Fruit fly (Drosophila melanogaster) whole organism, embryonic: ENCODE measurements around the gene DIP1.

Experiments
- Asciz ChIP-seq: fragments of 200-800 bp; sonication (Bioruptor generic); optimal IDR thresholded peaks from 2 replicates; lab custom pipeline; 2017; ENCODE audit warnings: missing biosample characterization, mild to moderate bottlenecking, missing genetic modification characterization, missing genetic modification reagents
- C15 ChIP-seq: fragments of 200-800 bp; sonication (Bioruptor generic); IDR thresholded peaks from 3 replicates; pipeline ENCODE4 v1.3.6; 2022; ENCODE audit warnings: missing biosample characterization, missing genetic modification characterization
- CG10267 ChIP-seq: fragments of 200-800 bp; sonication (Bioruptor generic); optimal IDR thresholded peaks from 2 replicates; lab custom pipeline; 2018; ENCODE audit warnings: missing biosample characterization, mild to moderate bottlenecking, missing genetic modification characterization, moderate library complexity
- CG10431 ChIP-seq: fragments of 200-800 bp; sonication (Bioruptor generic); optimal IDR thresholded peaks from 3 replicates; lab custom pipeline; 2018; ENCODE audit warnings: missing biosample characterization, mild to moderate bottlenecking, missing genetic modification characterization
- CG10462 ChIP-seq: fragments of 200-800 bp; sonication (Bioruptor generic); optimal IDR thresholded peaks from 2 replicates; lab custom pipeline; 2016; ENCODE audit warnings: missing biosample characterization, missing genetic modification characterization
- CG11696 ChIP-seq: fragments of 200-800 bp; sonication (Bioruptor generic); IDR thresholded peaks from 2 replicates; pipeline ENCODE4 v1.3.6; 2022; ENCODE audit warnings: missing biosample characterization, missing genetic modification characterization
- CG12942 ChIP-seq: fragments of 200-800 bp; sonication (Bioruptor generic); optimal IDR thresholded peaks from 3 replicates; lab custom pipeline; 2016; ENCODE audit warnings: missing biosample characterization, missing genetic modification characterization
- CG13287 ChIP-seq: fragments of 200-800 bp; sonication (Bioruptor generic); IDR thresholded peaks from 2 replicates; pipeline ENCODE4 v1.3.6; 2022; ENCODE audit warnings: missing biosample characterization, missing genetic modification characterization; ENCODE audit not compliant: partially characterized antibody
- CG14441 ChIP-seq: fragments of 200-800 bp; sonication (Bioruptor generic); IDR thresholded peaks from 2 replicates; pipeline ENCODE4 v1.3.6; 2022; ENCODE audit warnings: missing biosample characterization, missing genetic modification characterization
- CG1603 ChIP-seq: fragments of 200-800 bp; sonication (Bioruptor generic); optimal IDR thresholded peaks from 2 replicates; lab custom pipeline; 2019; ENCODE audit warnings: missing biosample characterization, mild to moderate bottlenecking, missing genetic modification characterization, moderate library complexity
- CG17361 ChIP-seq: fragments of 200-800 bp; sonication (Bioruptor generic); IDR thresholded peaks from 3 replicates; pipeline ENCODE4 v1.3.6; 2022; ENCODE audit warnings: missing biosample characterization, missing genetic modification characterization
- CG31441 ChIP-seq: fragments of 200-800 bp; sonication (Bioruptor generic); IDR thresholded peaks from 2 replicates; pipeline ENCODE4 v1.3.6; 2022; ENCODE audit warnings: missing biosample characterization, missing genetic modification characterization
- CG32532 ChIP-seq: fragments of 200-800 bp; sonication (Bioruptor generic); IDR thresholded peaks from 2 replicates; pipeline ENCODE4 v1.3.6; 2022; ENCODE audit warnings: missing biosample characterization, missing genetic modification characterization
- CG34224 ChIP-seq: fragments of 200-800 bp; sonication (Bioruptor generic); IDR thresholded peaks from 3 replicates; pipeline ENCODE4 v1.3.6; 2022; ENCODE audit warnings: missing biosample characterization, missing genetic modification characterization; ENCODE audit not compliant: partially characterized antibody
- CG4282 ChIP-seq: fragments of 200-800 bp; sonication (Bioruptor generic); optimal IDR thresholded peaks from 2 replicates; lab custom pipeline; 2016; ENCODE audit warnings: missing biosample characterization, missing genetic modification characterization
- CG6854 ChIP-seq: fragments of 200-800 bp; sonication (Bioruptor generic); optimal IDR thresholded peaks from 3 replicates; lab custom pipeline; 2017; ENCODE audit warnings: missing biosample characterization, mild to moderate bottlenecking, missing genetic modification characterization
- CG7786 ChIP-seq: fragments of 200-800 bp; sonication (Bioruptor generic); optimal IDR thresholded peaks from 2 replicates; lab custom pipeline; 2016; ENCODE audit warnings: missing biosample characterization, missing genetic modification characterization
- CG7963 ChIP-seq: fragments of 200-800 bp; sonication (Bioruptor generic); IDR thresholded peaks from 3 replicates; pipeline ENCODE4 v1.3.6; 2022; ENCODE audit warnings: missing biosample characterization, missing genetic modification characterization; ENCODE audit not compliant: partially characterized antibody
- CTCF ChIP-seq: fragments of 200-800 bp; sonication (Bioruptor generic); optimal IDR thresholded peaks from 2 replicates; lab custom pipeline; 2017; ENCODE audit warnings: missing biosample characterization, mild to moderate bottlenecking, missing genetic modification characterization, moderate library complexity
- Dek ChIP-seq: fragments of 200-800 bp; sonication (Bioruptor generic); optimal IDR thresholded peaks from 3 replicates; lab custom pipeline; 2019; ENCODE audit warnings: missing biosample characterization, mild to moderate bottlenecking, missing genetic modification characterization, moderate library complexity
- Ets97D ChIP-seq: fragments of 200-800 bp; sonication (Bioruptor generic); optimal IDR thresholded peaks from 3 replicates; lab custom pipeline; 2016; ENCODE audit warnings: missing biosample characterization, missing genetic modification characterization
- Fer3 ChIP-seq: fragments of 200-800 bp; sonication (Bioruptor generic); optimal IDR thresholded peaks from 2 replicates; lab custom pipeline; 2018; ENCODE audit warnings: missing biosample characterization, mild to moderate bottlenecking, missing genetic modification characterization, moderate library complexity
- Gsc ChIP-seq: fragments of 200-800 bp; sonication (Bioruptor generic); IDR thresholded peaks from 2 replicates; pipeline ENCODE4 v1.3.6; 2022; ENCODE audit warnings: missing biosample characterization, missing genetic modification characterization
- H2.0 ChIP-seq: fragments of 200-800 bp; sonication (Bioruptor generic); IDR thresholded peaks from 2 replicates; pipeline ENCODE4 v1.3.6; 2022; ENCODE audit warnings: missing biosample characterization, missing genetic modification characterization
- NFAT ChIP-seq: fragments of 200-800 bp; sonication (Bioruptor generic); IDR thresholded peaks from 2 replicates; pipeline ENCODE4 v1.3.6; 2022; ENCODE audit warnings: missing biosample characterization, missing genetic modification characterization
- Nf-YB ChIP-seq: fragments of 200-800 bp; sonication (Bioruptor generic); optimal IDR thresholded peaks from 3 replicates; lab custom pipeline; 2019; ENCODE audit warnings: missing biosample characterization, mild to moderate bottlenecking, missing genetic modification characterization, moderate library complexity
- Ravus ChIP-seq: fragments of 200-800 bp; sonication (Bioruptor generic); IDR thresholded peaks from 2 replicates; pipeline ENCODE4 v1.3.6; 2022; ENCODE audit warnings: missing biosample characterization, missing genetic modification characterization
- Tbp ChIP-seq: fragments of >200 bp; optimal IDR thresholded peaks from 2 replicates; lab custom pipeline; 2018; ENCODE audit warnings: missing biosample characterization, missing genetic modification characterization
- Usf ChIP-seq: fragments of 200-800 bp; sonication (Bioruptor generic); optimal IDR thresholded peaks from 2 replicates; lab custom pipeline; 2017; ENCODE audit warnings: missing genotype, missing biosample characterization, missing genetic modification characterization
- Vsx1 ChIP-seq: fragments of 200-800 bp; sonication (Bioruptor generic); optimal IDR thresholded peaks from 2 replicates; lab custom pipeline; 2017; ENCODE audit warnings: missing biosample characterization, mild to moderate bottlenecking, missing genetic modification characterization, missing genetic modification reagents
- Xrp1 ChIP-seq: fragments of 200-800 bp; sonication (Bioruptor generic); IDR thresholded peaks from 2 replicates; pipeline ENCODE4 v1.3.6; 2022; ENCODE audit warnings: missing biosample characterization, missing genetic modification characterization
- ab ChIP-seq: fragments of 200-800 bp; sonication (Bioruptor generic); optimal IDR thresholded peaks from 2 replicates; lab custom pipeline; 2016; ENCODE audit warnings: missing biosample characterization, missing genetic modification characterization
- ap ChIP-seq: fragments of 200-800 bp; sonication (Bioruptor generic); IDR thresholded peaks from 2 replicates; pipeline ENCODE4 v1.3.6; 2022; ENCODE audit warnings: missing biosample characterization, missing genetic modification characterization
- br ChIP-seq: fragments of >200 bp; optimal IDR thresholded peaks from 2 replicates; lab custom pipeline; 2017
- chn ChIP-seq: fragments of 200-800 bp; sonication (Bioruptor generic); optimal IDR thresholded peaks from 2 replicates; lab custom pipeline; 2016; ENCODE audit warnings: missing biosample characterization, missing genetic modification characterization
- crol ChIP-seq: fragments of 200-800 bp; sonication (Bioruptor generic); IDR thresholded peaks from 2 replicates; pipeline ENCODE4 v1.3.6; 2022; ENCODE audit warnings: missing biosample characterization, missing genetic modification characterization
- crp ChIP-seq, 2 experiments: fragments of 200-800 bp; sonication (Bioruptor generic); optimal IDR thresholded peaks; 2 replicates in 1 of 2; 3 replicates in 1 of 2; lab custom pipeline; 2017; ENCODE audit warnings: missing biosample characterization in 2 of 2, missing genetic modification characterization in 2 of 2, mild to moderate bottlenecking in 1 of 2, moderate library complexity in 1 of 2
- dm ChIP-seq: fragments of 200-800 bp; sonication (Bioruptor generic); optimal IDR thresholded peaks from 3 replicates; lab custom pipeline; 2016; ENCODE audit warnings: missing biosample characterization, missing genetic modification characterization
- dmrt99B ChIP-seq: fragments of 200-800 bp; sonication (Bioruptor generic); optimal IDR thresholded peaks from 2 replicates; lab custom pipeline; 2018; ENCODE audit warnings: missing biosample characterization, mild to moderate bottlenecking, missing genetic modification characterization, moderate library complexity
- ewg ChIP-seq: fragments of 200-800 bp; sonication (Bioruptor generic); optimal IDR thresholded peaks from 3 replicates; lab custom pipeline; 2017; ENCODE audit warnings: mild to moderate bottlenecking, missing biosample characterization, missing genetic modification reagents, missing genetic modification characterization
- gt ChIP-seq: fragments of 200-800 bp; sonication (Bioruptor generic); IDR thresholded peaks from 2 replicates; pipeline ENCODE4 v1.3.6; 2022; ENCODE audit warnings: missing biosample characterization, missing genetic modification characterization
- inv ChIP-seq: fragments of 200-800 bp; sonication (Bioruptor generic); IDR thresholded peaks from 2 replicates; pipeline ENCODE4 v1.3.6; 2022; ENCODE audit warnings: missing biosample characterization, missing genetic modification characterization; ENCODE audit not compliant: partially characterized antibody
- jigr1 ChIP-seq: fragments of 200-800 bp; sonication (Bioruptor generic); IDR thresholded peaks from 3 replicates; pipeline ENCODE4 v1.3.6; 2022; ENCODE audit warnings: missing biosample characterization, missing genetic modification characterization
- lab ChIP-seq: fragments of 200-800 bp; sonication (Bioruptor generic); optimal IDR thresholded peaks from 3 replicates; lab custom pipeline; 2017; ENCODE audit warnings: missing biosample characterization, missing genetic modification characterization, mild to moderate bottlenecking, moderate library complexity, missing genetic modification reagents
- lov ChIP-seq, 2 experiments: fragments of 200-800 bp in 1 of 2; fragments of >200 bp in 1 of 2; sonication (Bioruptor generic) in 1 of 2; IDR thresholded peaks in 1 of 2; optimal IDR thresholded peaks in 1 of 2; 2 replicates in 1 of 2; 3 replicates in 1 of 2; pipeline versions ENCODE4 v1.3.6 to Lab custom; 2017 to 2022; ENCODE audit warnings: missing biosample characterization in 1 of 2, missing genetic modification characterization in 1 of 2
- pho ChIP-seq: fragments of 200-800 bp; sonication (Bioruptor generic); optimal IDR thresholded peaks from 2 replicates; lab custom pipeline; 2016; ENCODE audit warnings: missing biosample characterization, missing genetic modification characterization
- pnt ChIP-seq: fragments of 200-800 bp; sonication (Bioruptor generic); optimal IDR thresholded peaks from 3 replicates; lab custom pipeline; 2016; ENCODE audit warnings: missing biosample characterization, missing genetic modification characterization
- run ChIP-seq: fragments of 200-800 bp; sonication (Bioruptor generic); optimal IDR thresholded peaks from 3 replicates; lab custom pipeline; 2018; ENCODE audit warnings: missing biosample characterization, mild to moderate bottlenecking, missing genetic modification characterization
- slbo ChIP-seq: fragments of 200-800 bp; sonication (Bioruptor generic); IDR thresholded peaks from 2 replicates; pipeline ENCODE4 v1.3.6; 2022; ENCODE audit warnings: missing biosample characterization, missing genetic modification characterization
- sob ChIP-seq: fragments of 200-800 bp; sonication (Bioruptor generic); IDR thresholded peaks from 2 replicates; pipeline ENCODE4 v1.3.6; 2022; ENCODE audit warnings: missing biosample characterization, missing genetic modification characterization
- trem ChIP-seq: fragments of 200-800 bp; optimal IDR thresholded peaks from 3 replicates; lab custom pipeline; 2019; ENCODE audit warnings: missing biosample characterization, mild to moderate bottlenecking, missing genetic modification characterization, moderate library complexity
- unpg ChIP-seq: fragments of 200-800 bp; sonication (Bioruptor generic); optimal IDR thresholded peaks from 3 replicates; lab custom pipeline; 2018; ENCODE audit warnings: missing biosample characterization, mild to moderate bottlenecking, missing genetic modification characterization, moderate library complexity

Gene DIP1

DNA sequence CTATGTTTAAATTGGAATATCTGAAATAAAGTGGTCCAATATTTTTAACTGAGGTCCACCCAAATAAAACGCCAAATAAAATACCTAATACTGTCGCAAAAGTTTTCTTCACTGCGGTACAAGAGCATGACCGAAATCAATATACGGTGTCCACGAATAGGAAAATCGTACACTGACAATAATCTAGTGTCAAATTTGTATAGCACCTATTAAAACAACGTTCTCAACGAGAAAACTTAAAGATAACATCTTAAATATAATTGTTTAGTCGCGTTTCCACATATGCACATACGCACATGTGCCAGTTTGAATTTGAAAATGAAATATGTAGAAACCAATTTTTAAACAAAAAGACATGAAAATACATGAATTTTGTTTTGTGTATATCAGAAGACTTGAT lies 1.5 kb upstream of the DIP1 start (continued):
- TF ChIP-seq CG4282 (no peak), unpg (GFP tag; lab: Kevin White, UChicago) (peak; percentile 84), CG32532 (GFP tag; lab: Robert Waterston, UW) (no peak), CG7963 (GFP tag; lab: Robert Waterston, UW) (no peak), Xrp1 (no peak; the same call in 1 of the 2 replicates), dmrt99B (tag; lab: Kevin White, UChicago) (peak; percentile 77), crp (GFP tag; optimal IDR thresholded peaks at IDR 0.05; lab: Kevin White, UChicago) (no peak), slbo (no peak; the same call in 1 of the 2 replicates), CG11696 (GFP tag; lab: Robert Waterston, UW) (no peak), ewg (peak; percentile 65), ab (GFP tag; lab: Kevin White, UChicago) (no peak), H2.0 (GFP tag; lab: Robert Waterston, UW) (no peak), CG6854 (no peak), Ravus (GFP tag; lab: Robert Waterston, UW) (no peak), Tbp (no peak), sob (GFP tag; lab: Robert Waterston, UW) (no peak), ap (no peak; the same call in 1 of the 2 replicates), Asciz (GFP tag; lab: Kevin White, UChicago) (peak; percentile 67), pho (peak; percentile 41), lab (peak; percentile 69), lov (optimal IDR thresholded peaks at IDR 0.05; lab: Kevin White, UChicago) (no peak), lov (GFP tag; IDR thresholded peaks at IDR 0.05; lab: Robert Waterston, UW) (no peak), inv (no peak), Gsc (GFP tag; lab: Robert Waterston, UW) (no peak), CTCF (GFP tag; lab: Kevin White, UChicago) (peak; percentile 13), CG31441 (GFP tag; lab: Robert Waterston, UW) (peak; percentile 77), CG10267 (tag; lab: Kevin White, UChicago) (peak; percentile 77), Usf (GFP tag; lab: Kevin White, UChicago) (no peak), C15 (GFP tag; lab: Robert Waterston, UW) (no peak), Nf-YB (GFP tag; lab: Kevin White, UChicago) (peak; percentile 67), Ets97D (GFP tag; lab: Kevin White, UChicago) (peak; percentile 36), CG17361 (GFP tag; lab: Robert Waterston, UW) (peak; percentile 70; the same call in 2 of the 3 replicates), CG12942 (peak; percentile 48), Dek (peak; percentile 32), br (lab: Kevin White, UChicago) (no peak), Fer3 (tag; lab: Kevin White, UChicago) (peak; percentile 62), crol (GFP tag; lab: Robert Waterston, UW) (no peak), NFAT (GFP tag; lab: Robert Waterston, UW) (no peak), dm (GFP tag; lab: Kevin White, UChicago) (peak; percentile 18), pnt (GFP tag; lab: Kevin White, UChicago) (peak; percentile 67), jigr1 (GFP tag; lab: Robert Waterston, UW) (no peak), CG34224 (GFP tag; lab: Robert Waterston, UW) (no peak), gt (GFP tag; lab: Robert Waterston, UW) (no peak), Vsx1 (peak; percentile 0), CG7786 (GFP tag; lab: Kevin White, UChicago) (peak; percentile 52), trem (tag; lab: Kevin White, UChicago) (peak; percentile 74), run (tag; lab: Kevin White, UChicago) (no peak), CG13287 (GFP tag; lab: Robert Waterston, UW) (no peak), CG10462 (peak; percentile 28), CG1603 (tag; lab: Kevin White, UChicago) (peak; percentile 67), CG10431 (GFP tag; lab: Kevin White, UChicago) (no peak), CG14441 (GFP tag; lab: Robert Waterston, UW) (no peak), chn (GFP tag; lab: Kevin White, UChicago) (peak; percentile 73)
